Fruit fly (Drosophila melanogaster): ENCODE data around the gene Vsp37A.

DNA sequence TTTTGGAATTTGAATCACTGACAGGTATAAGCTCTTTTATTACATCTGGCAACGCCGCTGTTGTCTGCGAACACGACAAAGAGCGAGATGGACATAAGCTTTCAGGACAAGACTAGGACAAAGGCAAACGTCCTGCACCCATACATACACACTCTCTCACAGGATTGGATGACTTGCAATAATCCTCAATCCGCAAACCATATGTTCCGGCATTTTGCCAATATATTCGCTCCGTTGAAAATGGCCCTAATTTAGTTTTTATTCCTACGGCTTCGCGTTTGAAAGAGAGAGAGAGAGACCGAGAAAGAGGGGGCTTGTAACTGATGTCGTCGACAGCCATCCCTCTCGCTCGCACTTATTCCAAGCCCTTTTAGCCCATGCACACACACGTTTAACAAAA, 32.9 kb downstream of the Vsp37A start:
- TF ChIP-seq Sin3A (optimal IDR thresholded peaks at IDR 0.05) (no peak), h (optimal IDR thresholded peaks at IDR 0.05) (no peak), insv (optimal IDR thresholded peaks at IDR 0.05) (no peak), Myc (optimal IDR thresholded peaks at IDR 0.05) (no peak), ttk (optimal IDR thresholded peaks at IDR 0.05) (no peak), psq (optimal IDR thresholded peaks at IDR 0.05) (no peak)

Measured in Kc167 (cell line).